Worm (Caenorhabditis elegans) whole organism, mixed stage, embryonic: ENCODE data around the gene Y49E10.18.

Experiments
- bed-3 ChIP-seq: fragments of 200-800 bp; sonication (Bioruptor generic); optimal IDR thresholded peaks from 3 replicates; lab custom pipeline; 2018; ENCODE audit warnings: mild to moderate bottlenecking, missing genetic modification characterization, moderate library complexity, missing compliant biosample characterization
- ceh-39 ChIP-seq: fragments of 150-350 bp; optimal IDR thresholded peaks from 2 replicates; lab custom pipeline; 2014; ENCODE audit warnings: missing biosample characterization, missing genetic modification characterization
- ces-1 ChIP-seq: fragments of 150-350 bp; optimal IDR thresholded peaks from 2 replicates; lab custom pipeline; 2014; ENCODE audit warnings: missing biosample characterization, missing genetic modification reagents, missing genetic modification characterization
- cnd-1 ChIP-seq: fragments of 200-800 bp; sonication (Bioruptor generic); optimal IDR thresholded peaks from 2 replicates; lab custom pipeline; 2018; ENCODE audit warnings: mild to moderate bottlenecking, missing genetic modification characterization, missing compliant biosample characterization
- drap-1 ChIP-seq: fragments of 200-800 bp; sonication (Bioruptor generic); optimal IDR thresholded peaks from 3 replicates; lab custom pipeline; 2018; ENCODE audit warnings: mild to moderate bottlenecking, missing genetic modification characterization, missing compliant biosample characterization
- elt-1 ChIP-seq: sonication (generic microtip); optimal IDR thresholded peaks from 2 replicates; lab custom pipeline; 2017; ENCODE audit warnings: missing genetic modification characterization, mild to moderate bottlenecking, missing compliant biosample characterization, antibody characterized with exemption, moderate library complexity, borderline replicate concordance; ENCODE audit not compliant: insufficient read depth
- elt-3 ChIP-seq: fragments of 150-350 bp; optimal IDR thresholded peaks from 2 replicates; lab custom pipeline; 2014; ENCODE audit warnings: missing biosample characterization, missing genetic modification characterization
- ham-2 ChIP-seq: fragments of 200-800 bp; sonication (Bioruptor generic); optimal IDR thresholded peaks from 2 replicates; lab custom pipeline; 2018; ENCODE audit warnings: mild to moderate bottlenecking, missing genetic modification characterization, missing compliant biosample characterization
- lin-32 ChIP-seq: fragments of 200-800 bp; sonication (Bioruptor generic); optimal IDR thresholded peaks from 2 replicates; lab custom pipeline; 2018; ENCODE audit warnings: mild to moderate bottlenecking, missing genetic modification characterization, missing compliant biosample characterization
- mab-5 ChIP-seq: fragments of 150-350 bp; optimal IDR thresholded peaks from 2 replicates; lab custom pipeline; 2014; ENCODE audit warnings: missing biosample characterization, missing genetic modification characterization
- mls-2 ChIP-seq: sonication (generic microtip); optimal IDR thresholded peaks from 2 replicates; lab custom pipeline; 2016; ENCODE audit warnings: mild to moderate bottlenecking, missing genetic modification characterization, moderate library complexity, missing compliant biosample characterization
- nhr-12 ChIP-seq: fragments of 150-350 bp; optimal IDR thresholded peaks from 2 replicates; lab custom pipeline; 2014; ENCODE audit warnings: missing biosample characterization, missing genetic modification characterization
- nhr-2 ChIP-seq: fragments of 150-350 bp; optimal IDR thresholded peaks from 2 replicates; lab custom pipeline; 2014; ENCODE audit warnings: missing biosample characterization, missing genetic modification characterization
- nhr-237 ChIP-seq: fragments of 150-350 bp; optimal IDR thresholded peaks from 2 replicates; lab custom pipeline; 2014; ENCODE audit warnings: missing biosample characterization, missing genetic modification characterization
- nhr-28 ChIP-seq: fragments of 150-350 bp; optimal IDR thresholded peaks from 2 replicates; lab custom pipeline; 2014; ENCODE audit warnings: missing biosample characterization, missing genetic modification characterization
- nhr-76 ChIP-seq: sonication (generic microtip); optimal IDR thresholded peaks from 2 replicates; lab custom pipeline; 2017; ENCODE audit warnings: missing biosample characterization, missing genetic modification characterization
- pha-4 ChIP-seq: fragments of 150-350 bp; optimal IDR thresholded peaks from 2 replicates; lab custom pipeline; 2018; ENCODE audit warnings: missing biosample characterization, missing genetic modification reagents, missing genetic modification characterization
- snpc-4 ChIP-seq: fragments of 150-350 bp; optimal IDR thresholded peaks from 2 replicates; lab custom pipeline; 2014; ENCODE audit warnings: missing biosample characterization, missing genetic modification characterization
- sptf-1 ChIP-seq: sonication (generic microtip); optimal IDR thresholded peaks from 2 replicates; lab custom pipeline; 2017; ENCODE audit warnings: mild to moderate bottlenecking, missing genetic modification characterization, moderate library complexity, missing compliant biosample characterization
- tbx-8 ChIP-seq: fragments of 200-800 bp; sonication (Bioruptor generic); optimal IDR thresholded peaks from 2 replicates; lab custom pipeline; 2018; ENCODE audit warnings: mild to moderate bottlenecking, missing genetic modification characterization, moderate library complexity, missing compliant biosample characterization
- unc-120 ChIP-seq: sonication (generic microtip); optimal IDR thresholded peaks from 2 replicates; lab custom pipeline; 2017; ENCODE audit warnings: missing genetic modification characterization, missing compliant biosample characterization; ENCODE audit not compliant: poor library complexity, severe bottlenecking
- unc-39 ChIP-seq: fragments of 150-350 bp; optimal IDR thresholded peaks from 2 replicates; lab custom pipeline; 2014; ENCODE audit warnings: missing biosample characterization, missing genetic modification characterization
- unc-62 ChIP-seq: fragments of 150-350 bp; optimal IDR thresholded peaks from 2 replicates; lab custom pipeline; 2014; ENCODE audit warnings: missing biosample characterization, missing genetic modification reagents, missing genetic modification characterization
- ztf-11 ChIP-seq: fragments of 150-350 bp; optimal IDR thresholded peaks from 2 replicates; lab custom pipeline; 2014; ENCODE audit warnings: missing biosample characterization, missing genetic modification characterization

Y49E10.18 gene

DNA sequence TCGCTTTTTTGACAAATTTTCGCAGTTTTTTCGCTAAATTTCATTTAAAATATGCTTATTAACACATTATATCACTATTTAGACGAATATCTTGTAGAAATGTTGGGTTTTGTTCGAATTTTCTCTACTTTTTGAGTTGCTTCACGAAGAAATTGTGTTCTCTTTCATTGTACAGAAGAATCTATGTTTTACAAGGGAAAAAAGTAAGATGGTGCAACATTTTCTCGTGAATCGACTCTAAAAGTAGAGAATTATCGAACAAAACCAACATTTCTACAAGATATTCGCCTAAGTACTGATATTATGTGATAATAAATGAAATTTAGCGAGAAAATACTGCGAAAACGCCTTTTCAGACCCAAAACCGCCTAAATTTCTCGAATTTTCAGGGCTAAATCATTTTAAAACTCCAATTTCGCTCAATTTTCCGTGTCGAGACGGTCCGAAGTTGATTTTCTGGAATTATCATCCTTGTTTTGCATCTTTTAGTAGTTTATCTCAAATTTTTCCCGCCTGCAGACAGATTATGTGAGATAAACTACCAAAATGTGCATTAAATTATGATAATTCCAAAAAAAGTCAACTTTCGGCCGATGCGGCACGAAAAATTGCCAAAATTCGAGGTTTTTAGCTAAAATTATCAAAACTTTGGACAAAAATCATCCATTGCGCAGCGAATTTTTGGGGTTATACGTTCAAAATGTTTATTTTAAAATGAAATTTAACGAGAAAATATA lies 18.2 kb downstream of the Y49E10.18 start:
- TF ChIP-seq mab-5 (tag; lab: Kevin White, UChicago): no peak
- TF ChIP-seq elt-1 (tag; lab: Kevin White, UChicago): no peak
- no peak for TF ChIP-seq nhr-28 (tag; lab: Kevin White, UChicago)

DNA sequence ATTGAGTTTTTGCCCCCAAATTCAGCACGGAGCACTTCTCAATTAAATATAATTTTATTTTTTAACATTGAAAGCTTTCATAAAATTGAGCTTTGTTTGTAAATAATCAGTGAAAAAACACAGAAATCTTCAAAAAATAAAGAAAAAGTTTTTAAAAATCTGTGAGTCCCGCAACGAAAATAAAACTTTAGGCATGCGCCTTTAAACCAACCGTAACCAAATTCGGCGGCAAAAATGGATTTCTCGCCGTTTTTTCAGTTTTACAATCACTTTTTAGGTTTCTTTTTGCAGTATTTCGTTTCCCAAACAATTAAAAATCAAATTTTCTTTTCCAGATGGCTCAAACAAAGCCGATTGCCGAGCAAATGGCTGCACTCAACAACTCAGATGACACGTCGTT lies 19.3 kb downstream of the Y49E10.18 start, which contains the start of gene pie-1:
Gene pie-1, plus strand, starts transcription at position 336 of the 400 bp plus-strand sequence.
- TF ChIP-seq cnd-1 (tag; lab: Kevin White, UChicago) (no peak), elt-1 (tag; lab: Kevin White, UChicago) (peak; percentile 36), drap-1 (GFP tag; lab: Kevin White, UChicago) (no peak)

DNA sequence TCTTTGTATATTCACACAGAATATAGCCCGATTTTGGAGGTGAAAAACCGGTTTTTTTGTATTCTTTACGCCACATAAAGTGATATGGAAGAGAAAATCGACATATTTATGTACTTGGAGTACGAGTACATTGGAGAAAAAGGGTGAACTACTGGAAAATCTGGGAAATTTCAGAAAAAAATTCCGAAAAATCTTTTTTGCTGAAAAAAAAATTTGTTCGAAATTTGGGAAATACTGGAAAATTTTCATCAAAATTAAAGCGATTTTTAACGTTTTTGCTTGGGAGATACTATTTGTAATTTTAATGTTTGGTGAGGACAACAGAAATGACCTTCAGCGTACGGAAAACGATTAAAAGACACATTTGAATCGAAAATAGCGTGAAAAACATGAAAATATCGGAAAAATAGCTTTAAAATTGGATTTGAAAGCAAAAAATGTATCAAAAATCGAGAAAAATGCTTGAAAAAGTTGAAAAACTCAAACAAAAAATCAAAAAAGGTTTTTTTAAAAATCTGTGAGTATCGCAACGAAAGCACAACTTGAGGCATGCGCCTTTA lies 20.0 kb downstream of the Y49E10.18 start:
- no peak for TF ChIP-seq sptf-1 (tag; lab: Kevin White, UChicago)

DNA sequence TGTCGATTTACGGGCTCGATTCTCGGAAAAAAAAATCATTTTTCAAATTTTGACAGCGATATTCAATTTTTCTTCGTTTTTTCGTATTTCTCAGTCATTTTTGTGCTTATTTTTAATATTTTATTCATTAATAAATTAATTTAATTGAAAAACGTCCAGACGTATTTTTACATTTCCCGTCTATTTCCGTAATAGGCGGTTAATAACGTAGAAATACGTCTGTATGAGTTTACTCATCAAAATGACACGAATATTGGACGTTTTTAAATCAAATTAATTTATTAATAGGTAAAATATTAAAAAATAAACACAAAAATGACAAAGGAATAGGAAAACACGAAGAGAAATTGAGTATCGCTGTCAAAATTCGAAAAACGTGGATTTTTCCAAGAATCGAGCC lies 21.2 kb downstream of the Y49E10.18 start:
- TF ChIP-seq mls-2 (tag; lab: Kevin White, UChicago) (no peak), cnd-1 (tag; lab: Kevin White, UChicago) (no peak), ces-1 (GFP tag; lab: Kevin White, UChicago) (no peak), nhr-12 (tag; lab: Kevin White, UChicago) (no peak), sptf-1 (tag; lab: Kevin White, UChicago) (no peak), ham-2 (GFP tag; lab: Kevin White, UChicago) (no peak), nhr-237 (tag; lab: Kevin White, UChicago) (no peak)

DNA sequence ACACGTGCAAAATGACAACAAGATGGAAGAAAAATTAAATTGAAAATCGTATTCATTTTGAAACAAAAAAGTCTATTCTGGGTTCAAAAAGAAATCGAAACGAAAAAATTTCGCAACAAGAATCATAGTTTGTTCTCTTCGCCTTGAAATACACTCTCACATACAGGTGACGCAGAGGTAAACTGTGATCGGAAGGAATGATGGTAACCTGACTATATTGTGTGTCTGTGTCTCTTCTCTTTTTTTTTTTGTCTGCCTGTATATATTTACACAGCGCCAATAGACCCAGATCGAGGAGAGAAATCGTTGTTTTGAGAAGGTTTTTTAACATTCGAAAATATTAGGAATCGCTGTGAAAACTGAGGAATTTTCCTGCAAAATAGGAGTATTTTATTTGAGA lies 21.8 kb downstream of the Y49E10.18 start:
- TF ChIP-seq ztf-11 (tag; lab: Kevin White, UChicago): no peak
- no peak for TF ChIP-seq elt-1 (tag; lab: Kevin White, UChicago)
- TF ChIP-seq elt-3 (tag; lab: Kevin White, UChicago): no peak
- TF ChIP-seq snpc-4 (tag; lab: Kevin White, UChicago): no peak
- TF ChIP-seq nhr-237 (tag; lab: Kevin White, UChicago): no peak
- no peak for TF ChIP-seq ceh-39 (tag; lab: Kevin White, UChicago)
- no peak for TF ChIP-seq nhr-12 (tag; lab: Kevin White, UChicago)
- TF ChIP-seq nhr-28 (tag; lab: Kevin White, UChicago): no peak
- TF ChIP-seq unc-62 (GFP tag; lab: Kevin White, UChicago): no peak
- no peak for TF ChIP-seq ham-2 (GFP tag; lab: Kevin White, UChicago)
- TF ChIP-seq, all 35 proteins: peak for 0

DNA sequence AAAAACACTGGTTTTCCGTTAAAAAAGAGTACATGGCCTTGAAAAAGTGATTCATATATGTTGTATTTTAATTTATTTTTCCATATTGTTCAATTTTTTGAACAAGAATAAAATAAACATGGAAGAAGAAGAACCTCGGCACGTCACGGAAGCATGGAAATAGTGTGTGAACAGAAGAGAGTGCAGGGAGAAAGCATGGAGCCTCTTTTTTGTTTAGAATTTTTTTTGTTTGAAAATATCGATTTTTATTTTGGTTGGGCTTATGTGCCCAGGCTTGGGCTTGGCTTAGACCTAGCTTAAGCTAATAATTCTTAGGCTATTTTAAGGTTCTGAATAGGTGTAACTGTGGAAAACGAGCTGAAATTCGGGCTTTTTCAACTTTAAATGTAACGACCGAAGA lies 24.2 kb downstream of the Y49E10.18 start, which contains the start of gene tat-1:
Gene tat-1, minus strand, starts transcription at position 11 of the 400 bp plus-strand sequence.
- TF ChIP-seq nhr-76 (no peak), unc-120 (tag; lab: Kevin White, UChicago) (no peak), unc-39 (tag; lab: Kevin White, UChicago) (no peak), lin-32 (GFP tag; lab: Kevin White, UChicago) (no peak), bed-3 (GFP tag; lab: Kevin White, UChicago) (no peak), mls-2 (tag; lab: Kevin White, UChicago) (no peak), nhr-2 (no peak), ham-2 (GFP tag; lab: Kevin White, UChicago) (no peak)

DNA sequence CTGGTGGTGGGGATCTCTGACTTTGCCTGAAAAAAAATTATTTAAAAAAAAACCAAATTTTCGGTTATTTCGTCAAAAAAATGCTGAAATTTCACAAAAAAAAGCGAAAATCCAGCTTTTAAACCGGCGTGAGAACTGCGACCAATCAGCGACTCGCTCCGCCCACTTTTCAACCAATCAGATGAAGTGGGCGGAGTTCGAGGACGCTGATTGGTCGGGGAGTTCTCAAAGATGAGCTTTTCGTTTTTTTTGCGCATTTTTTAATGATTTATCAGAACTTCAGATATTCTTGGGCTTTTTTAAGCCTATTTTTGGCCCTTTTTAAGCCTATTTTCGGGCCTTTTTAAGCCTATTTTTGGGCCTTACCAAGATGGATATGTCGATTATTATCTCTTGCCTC lies 25.6 kb downstream of the Y49E10.18 start:
- TF ChIP-seq tbx-8 (GFP tag; lab: Kevin White, UChicago) (no peak), pha-4 (tag; lab: Kevin White, UChicago) (no peak), sptf-1 (tag; lab: Kevin White, UChicago) (no peak), ces-1 (GFP tag; lab: Kevin White, UChicago) (no peak)
